Fruit fly (Drosophila melanogaster) whole organism, embryonic: ENCODE measurements around the gene CG33110.

Experiments
- ATbp ChIP-seq: fragments of 200-800 bp; sonication (Bioruptor generic); optimal IDR thresholded peaks from 2 replicates; lab custom pipeline; 2017; ENCODE audit warnings: missing biosample characterization, mild to moderate bottlenecking, missing genetic modification characterization, missing genetic modification reagents
- Atf-2 ChIP-seq: fragments of 200-800 bp; sonication (Bioruptor generic); optimal IDR thresholded peaks from 2 replicates; lab custom pipeline; 2016; ENCODE audit warnings: missing biosample characterization, missing genetic modification characterization
- Bgb ChIP-seq: fragments of 200-800 bp; sonication (Bioruptor generic); IDR thresholded peaks from 2 replicates; pipeline ENCODE4 v1.3.6; 2022; ENCODE audit warnings: missing biosample characterization, missing genetic modification characterization; ENCODE audit not compliant: partially characterized antibody
- CG10543 ChIP-seq: fragments of 200-800 bp; sonication (Bioruptor generic); optimal IDR thresholded peaks from 3 replicates; lab custom pipeline; 2017; ENCODE audit warnings: missing biosample characterization, mild to moderate bottlenecking, missing genetic modification characterization, moderate library complexity
- CG10654 ChIP-seq: fragments of 200-800 bp; sonication (Bioruptor generic); optimal IDR thresholded peaks from 2 replicates; lab custom pipeline; 2016; ENCODE audit warnings: missing biosample characterization, missing genetic modification characterization
- CG11696 ChIP-seq: fragments of 200-800 bp; sonication (Bioruptor generic); IDR thresholded peaks from 2 replicates; pipeline ENCODE4 v1.3.6; 2022; ENCODE audit warnings: missing biosample characterization, missing genetic modification characterization
- CG12219 ChIP-seq: fragments of 200-800 bp; sonication (Bioruptor generic); optimal IDR thresholded peaks from 3 replicates; lab custom pipeline; 2018; ENCODE audit warnings: missing biosample characterization, mild to moderate bottlenecking, missing genetic modification characterization
- CG12299 ChIP-seq: fragments of 200-800 bp; sonication (Bioruptor generic); optimal IDR thresholded peaks from 2 replicates; lab custom pipeline; 2018; ENCODE audit warnings: missing biosample characterization, mild to moderate bottlenecking, missing genetic modification characterization
- CG14667 ChIP-seq: fragments of 200-800 bp; sonication (Bioruptor generic); IDR thresholded peaks from 2 replicates; pipeline ENCODE4 v1.3.6; 2022; ENCODE audit warnings: missing biosample characterization, missing genetic modification characterization
- CG15479 ChIP-seq: fragments of 200-800 bp; sonication (Bioruptor generic); optimal IDR thresholded peaks from 3 replicates; lab custom pipeline; 2019; ENCODE audit warnings: missing biosample characterization, mild to moderate bottlenecking, missing genetic modification characterization, moderate library complexity
- CG15601 ChIP-seq: fragments of 200-800 bp; sonication (Bioruptor generic); optimal IDR thresholded peaks from 3 replicates; lab custom pipeline; 2019; ENCODE audit warnings: missing biosample characterization, mild to moderate bottlenecking, missing genetic modification characterization, moderate library complexity
- CG1602 ChIP-seq: fragments of 200-800 bp; sonication (Bioruptor generic); optimal IDR thresholded peaks from 3 replicates; lab custom pipeline; 2016; ENCODE audit warnings: missing biosample characterization, missing genetic modification characterization
- CG17359 ChIP-seq: fragments of 200-800 bp; sonication (Bioruptor generic); optimal IDR thresholded peaks from 3 replicates; lab custom pipeline; 2018; ENCODE audit warnings: missing biosample characterization, mild to moderate bottlenecking, missing genetic modification characterization, moderate library complexity
- CG2129 ChIP-seq: fragments of 200-800 bp; sonication (Bioruptor generic); IDR thresholded peaks from 2 replicates; pipeline ENCODE4 v1.3.6; 2022; ENCODE audit warnings: missing biosample characterization, missing genetic modification characterization; ENCODE audit not compliant: partially characterized antibody
- CG3163 ChIP-seq: fragments of 200-800 bp; sonication (Bioruptor generic); optimal IDR thresholded peaks from 3 replicates; lab custom pipeline; 2016; ENCODE audit warnings: missing biosample characterization, missing genetic modification characterization
- CG4617 ChIP-seq: fragments of 200-800 bp; sonication (Bioruptor generic); optimal IDR thresholded peaks from 3 replicates; lab custom pipeline; 2016; ENCODE audit warnings: missing biosample characterization, missing genetic modification characterization, borderline replicate concordance
- CG5953 ChIP-seq: fragments of 200-800 bp; sonication (Bioruptor generic); IDR thresholded peaks from 2 replicates; pipeline ENCODE4 v1.3.6; 2022; ENCODE audit warnings: missing biosample characterization, missing genetic modification characterization
- CG7839 ChIP-seq: fragments of 200-800 bp; sonication (Bioruptor generic); optimal IDR thresholded peaks from 3 replicates; lab custom pipeline; 2018; ENCODE audit warnings: missing biosample characterization, mild to moderate bottlenecking, missing genetic modification characterization, moderate library complexity
- CHES-1-like ChIP-seq: fragments of 200-800 bp; sonication (Bioruptor generic); optimal IDR thresholded peaks from 2 replicates; lab custom pipeline; 2016; ENCODE audit warnings: missing biosample characterization, missing genetic modification characterization
- Dbx ChIP-seq: fragments of 200-800 bp; sonication (Bioruptor generic); IDR thresholded peaks from 3 replicates; pipeline ENCODE4 v1.3.6; 2022; ENCODE audit warnings: missing biosample characterization, missing genetic modification characterization
- Dp ChIP-seq: fragments of 200-800 bp; sonication (Bioruptor generic); optimal IDR thresholded peaks from 2 replicates; lab custom pipeline; 2018; ENCODE audit warnings: missing biosample characterization, mild to moderate bottlenecking, missing genetic modification characterization, moderate library complexity
- E2f1 ChIP-seq: fragments of 200-800 bp; sonication (Bioruptor generic); IDR thresholded peaks from 2 replicates; pipeline ENCODE4 v1.3.6; 2022; ENCODE audit warnings: missing biosample characterization, missing genetic modification characterization
- Elba2 ChIP-seq: fragments of 200-800 bp; sonication (Bioruptor generic); optimal IDR thresholded peaks from 3 replicates; lab custom pipeline; 2016; ENCODE audit warnings: missing biosample characterization, missing genetic modification characterization
- HLH3B ChIP-seq: fragments of 200-800 bp; sonication (Bioruptor generic); IDR thresholded peaks from 2 replicates; pipeline ENCODE4 v1.3.6; 2022; ENCODE audit warnings: missing biosample characterization, missing genetic modification characterization
- Hand ChIP-seq: fragments of 200-800 bp; sonication (Bioruptor generic); optimal IDR thresholded peaks from 2 replicates; lab custom pipeline; 2017; ENCODE audit warnings: mild to moderate bottlenecking, missing biosample characterization, missing genetic modification reagents, missing genetic modification characterization
- HmgD ChIP-seq: fragments of 200-800 bp; sonication (Bioruptor generic); optimal IDR thresholded peaks from 3 replicates; lab custom pipeline; 2016; ENCODE audit warnings: missing biosample characterization, missing genetic modification characterization
- Hr3 ChIP-seq: fragments of 200-800 bp; sonication (Bioruptor generic); optimal IDR thresholded peaks from 3 replicates; lab custom pipeline; 2016; ENCODE audit warnings: missing biosample characterization, missing genetic modification characterization
- Kr ChIP-seq: fragments of 200-800 bp; sonication (Bioruptor generic); optimal IDR thresholded peaks from 2 replicates; lab custom pipeline; 2017; ENCODE audit warnings: missing biosample characterization, mild to moderate bottlenecking, missing genetic modification characterization
- Sox100B ChIP-seq: fragments of 200-800 bp; sonication (Bioruptor generic); optimal IDR thresholded peaks from 3 replicates; lab custom pipeline; 2018; ENCODE audit warnings: missing biosample characterization, mild to moderate bottlenecking, missing genetic modification characterization
- YL-1 ChIP-seq: fragments of 200-800 bp; sonication (Bioruptor generic); optimal IDR thresholded peaks from 3 replicates; lab custom pipeline; 2017; ENCODE audit warnings: missing biosample characterization, mild to moderate bottlenecking, missing genetic modification characterization
- al ChIP-seq: fragments of 200-800 bp; sonication (Bioruptor generic); IDR thresholded peaks from 2 replicates; pipeline ENCODE4 v1.3.6; 2022; ENCODE audit warnings: missing biosample characterization, missing genetic modification characterization
- crc ChIP-seq: fragments of 200-800 bp; sonication (Bioruptor generic); optimal IDR thresholded peaks from 2 replicates; lab custom pipeline; 2016; ENCODE audit warnings: missing biosample characterization, missing genetic modification characterization
- crol ChIP-seq: fragments of 200-800 bp; sonication (Bioruptor generic); IDR thresholded peaks from 2 replicates; pipeline ENCODE4 v1.3.6; 2022; ENCODE audit warnings: missing biosample characterization, missing genetic modification characterization
- crp ChIP-seq, 2 experiments: fragments of 200-800 bp; sonication (Bioruptor generic); optimal IDR thresholded peaks; 2 replicates in 1 of 2; 3 replicates in 1 of 2; lab custom pipeline; 2017; ENCODE audit warnings: missing biosample characterization in 2 of 2, missing genetic modification characterization in 2 of 2, mild to moderate bottlenecking in 1 of 2, moderate library complexity in 1 of 2
- dm ChIP-seq: fragments of 200-800 bp; sonication (Bioruptor generic); optimal IDR thresholded peaks from 3 replicates; lab custom pipeline; 2016; ENCODE audit warnings: missing biosample characterization, missing genetic modification characterization
- eve ChIP-seq, 2 experiments: fragments of >200 bp; optimal IDR thresholded peaks; 2 replicates each; lab custom pipeline; 2017; ENCODE audit warnings: missing biosample characterization in 2 of 2, missing genetic modification characterization in 2 of 2
- fd102C ChIP-seq: fragments of 200-800 bp; sonication (Bioruptor generic); optimal IDR thresholded peaks from 2 replicates; lab custom pipeline; 2018; ENCODE audit warnings: missing biosample characterization, mild to moderate bottlenecking, missing genetic modification characterization, moderate library complexity
- fd3F ChIP-seq: fragments of 200-800 bp; sonication (Bioruptor generic); optimal IDR thresholded peaks from 2 replicates; lab custom pipeline; 2018; ENCODE audit warnings: missing biosample characterization, mild to moderate bottlenecking, missing genetic modification characterization, moderate library complexity
- gsb-n ChIP-seq: fragments of 200-800 bp; sonication (Bioruptor generic); optimal IDR thresholded peaks from 3 replicates; lab custom pipeline; 2018; ENCODE audit warnings: missing biosample characterization, mild to moderate bottlenecking, missing genetic modification characterization
- hkb ChIP-seq, 2 experiments: fragments of 200-800 bp in 1 of 2; fragments of >200 bp in 1 of 2; sonication (Bioruptor generic) in 1 of 2; IDR thresholded peaks in 1 of 2; optimal IDR thresholded peaks in 1 of 2; 2 replicates each; pipeline versions ENCODE4 v1.3.6 to Lab custom; 2017 to 2022; ENCODE audit warnings: missing biosample characterization in 1 of 2, missing genetic modification characterization in 1 of 2
- oc ChIP-seq: fragments of 200-800 bp; sonication (Bioruptor generic); optimal IDR thresholded peaks from 2 replicates; lab custom pipeline; 2018; ENCODE audit warnings: missing biosample characterization, mild to moderate bottlenecking, missing genetic modification characterization, moderate library complexity
- pfk ChIP-seq: fragments of 200-800 bp; sonication (Bioruptor generic); optimal IDR thresholded peaks from 2 replicates; lab custom pipeline; 2018; ENCODE audit warnings: missing biosample characterization, mild to moderate bottlenecking, missing genetic modification characterization, moderate library complexity
- psq ChIP-seq: fragments of 200-800 bp; sonication (Bioruptor generic); optimal IDR thresholded peaks from 2 replicates; lab custom pipeline; 2017; ENCODE audit warnings: missing biosample characterization, missing genetic modification characterization
- ranshi ChIP-seq: fragments of 200-800 bp; sonication (Bioruptor generic); IDR thresholded peaks from 2 replicates; pipeline ENCODE4 v1.3.6; 2022; ENCODE audit warnings: missing biosample characterization, missing genetic modification characterization
- rib ChIP-seq: fragments of 200-800 bp; sonication (Bioruptor generic); IDR thresholded peaks from 2 replicates; pipeline ENCODE4 v1.3.6; 2022; ENCODE audit warnings: missing biosample characterization, missing genetic modification characterization
- sim ChIP-seq: fragments of 200-800 bp; sonication (Bioruptor generic); IDR thresholded peaks from 2 replicates; pipeline ENCODE4 v1.3.6; 2022; ENCODE audit warnings: missing biosample characterization, missing genetic modification characterization
- slbo ChIP-seq: fragments of 200-800 bp; sonication (Bioruptor generic); IDR thresholded peaks from 2 replicates; pipeline ENCODE4 v1.3.6; 2022; ENCODE audit warnings: missing biosample characterization, missing genetic modification characterization
- stwl ChIP-seq: fragments of 200-800 bp; sonication (Bioruptor generic); optimal IDR thresholded peaks from 3 replicates; lab custom pipeline; 2018; ENCODE audit warnings: missing biosample characterization, mild to moderate bottlenecking, missing genetic modification characterization, moderate library complexity
- ttk ChIP-seq: fragments of 200-800 bp; sonication (Bioruptor generic); IDR thresholded peaks from 2 replicates; pipeline ENCODE4 v2.1.2; 2022; ENCODE audit warnings: missing biosample characterization, missing genetic modification characterization
- vnd ChIP-seq: fragments of 200-800 bp; sonication (Bioruptor generic); IDR thresholded peaks from 3 replicates; pipeline ENCODE4 v1.3.6; 2022; ENCODE audit warnings: missing biosample characterization, missing genetic modification characterization; ENCODE audit not compliant: partially characterized antibody
- zen2 ChIP-seq: fragments of 200-800 bp; sonication (Bioruptor generic); IDR thresholded peaks from 3 replicates; pipeline ENCODE4 v1.3.6; 2022; ENCODE audit warnings: missing biosample characterization, missing genetic modification characterization; ENCODE audit not compliant: partially characterized antibody

The CG33110 gene

DNA sequence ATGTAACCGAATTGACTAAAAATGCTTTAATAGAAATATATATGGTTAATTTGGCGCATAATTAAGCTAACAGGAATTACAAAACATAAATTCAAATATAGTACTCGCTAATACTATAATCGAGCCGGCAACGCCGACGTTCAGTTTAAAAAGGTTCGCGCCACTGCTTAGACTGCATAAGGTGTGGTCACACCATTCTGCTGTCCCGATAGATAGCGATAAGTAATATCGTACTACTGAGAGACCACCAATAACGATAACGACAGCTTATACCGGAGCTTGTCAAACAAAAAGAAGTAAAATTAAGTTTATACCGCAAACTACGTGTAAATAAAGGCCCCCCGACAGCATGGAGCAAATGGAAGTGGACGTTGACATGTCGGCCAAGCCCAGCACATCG is 10.6 kb downstream of the CG33110 start, which contains the start of gene CSN6 (continued):
- TF ChIP-seq CG7839 (no peak), eve (GFP tag; optimal IDR thresholded peaks at IDR 0.05; lab: Kevin White, UChicago) (no peak), zen2 (peak; percentile 62; the same call in 2 of the 3 replicates), fd3F (GFP tag; lab: Kevin White, UChicago) (no peak), CG3163 (GFP tag; lab: Kevin White, UChicago) (no peak), al (GFP tag; lab: Robert Waterston, UW) (no peak), CG10543 (GFP tag; lab: Kevin White, UChicago) (no peak), CG15601 (tag; lab: Kevin White, UChicago) (no peak), Elba2 (no peak), crc (GFP tag; lab: Kevin White, UChicago) (no peak), Dp (GFP tag; lab: Kevin White, UChicago) (peak; percentile 87), gsb-n (tag; lab: Kevin White, UChicago) (no peak), vnd (GFP tag; lab: Robert Waterston, UW) (peak; percentile 81), CG10654 (no peak), pfk (GFP tag; lab: Kevin White, UChicago) (no peak), slbo (GFP tag; lab: Robert Waterston, UW) (no peak), Hand (GFP tag; lab: Kevin White, UChicago) (no peak), hkb (optimal IDR thresholded peaks at IDR 0.05; lab: Kevin White, UChicago) (peak; percentile 29), hkb (GFP tag; IDR thresholded peaks at IDR 0.05; lab: Robert Waterston, UW) (no peak), HLH3B (GFP tag; lab: Robert Waterston, UW) (no peak), Kr (GFP tag; lab: Kevin White, UChicago) (no peak), YL-1 (GFP tag; lab: Kevin White, UChicago) (no peak), fd102C (GFP tag; lab: Kevin White, UChicago) (no peak), CG2129 (GFP tag; lab: Robert Waterston, UW) (peak; percentile 58), CG1602 (GFP tag; lab: Kevin White, UChicago) (no peak), oc (no peak), CG15479 (GFP tag; lab: Kevin White, UChicago) (no peak), CG12219 (GFP tag; lab: Kevin White, UChicago) (no peak), CG11696 (GFP tag; lab: Robert Waterston, UW) (no peak), Hr3 (no peak), crp (GFP tag; optimal IDR thresholded peaks at IDR 0.05; lab: Kevin White, UChicago) (peak in 1 of 2 experiments; percentile 57), ttk (no peak), sim (GFP tag; lab: Robert Waterston, UW) (no peak), CG14667 (GFP tag; lab: Robert Waterston, UW) (no peak), CHES-1-like (GFP tag; lab: Kevin White, UChicago) (no peak), crol (no peak), psq (GFP tag; lab: Kevin White, UChicago) (no peak), CG12299 (no peak), HmgD (GFP tag; lab: Kevin White, UChicago) (peak; percentile 68), Bgb (GFP tag; lab: Robert Waterston, UW) (peak; percentile 92), E2f1 (GFP tag; lab: Robert Waterston, UW) (no peak), CG4617 (peak; percentile 37), Dbx (GFP tag; lab: Robert Waterston, UW) (peak; percentile 57; the same call in 2 of the 3 replicates), Atf-2 (GFP tag; lab: Kevin White, UChicago) (no peak), CG17359 (tag; lab: Kevin White, UChicago) (no peak), rib (GFP tag; lab: Robert Waterston, UW) (no peak; the same call in 1 of the 2 replicates), ATbp (GFP tag; lab: Kevin White, UChicago) (no peak), ranshi (GFP tag; lab: Robert Waterston, UW) (no peak), stwl (tag; lab: Kevin White, UChicago) (peak; percentile 89), Sox100B (GFP tag; lab: Kevin White, UChicago) (no peak), dm (GFP tag; lab: Kevin White, UChicago) (peak; percentile 8), CG5953 (GFP tag; lab: Robert Waterston, UW) (no peak)
